Worm (Caenorhabditis elegans) whole organism, L1 larva: ENCODE results near the gene F42G10.1.

Source experiments
- C34B4.2 ChIP-seq: sonication (generic microtip); optimal IDR thresholded peaks from 2 replicates; lab custom pipeline; 2017; ENCODE audit warnings: mild to moderate bottlenecking, missing genetic modification characterization, missing compliant biosample characterization
- Y116A8C.19 ChIP-seq: sonication (generic microtip); optimal IDR thresholded peaks from 2 replicates; lab custom pipeline; 2016; ENCODE audit warnings: missing compliant biosample characterization, missing genetic modification characterization, borderline replicate concordance
- ama-1 ChIP-seq: fragments of 150-350 bp; optimal IDR thresholded peaks from 2 replicates; lab custom pipeline; 2014
- ceh-82 ChIP-seq, 3 experiments: fragments of 150-350 bp in 1 of 3; sonication (generic microtip) in 2 of 3; optimal IDR thresholded peaks; 2 replicates each; lab custom pipeline; 2014 to 2017; ENCODE audit warnings: missing biosample characterization in 3 of 3, missing genetic modification characterization in 3 of 3
- ceh-88 ChIP-seq: fragments of 200-800 bp; sonication (Bioruptor generic); IDR thresholded peaks from 2 replicates; pipeline ENCODE4 v1.3.6; 2022; ENCODE audit warnings: missing genetic modification characterization, missing compliant biosample characterization
- ceh-90 ChIP-seq: sonication (generic microtip); optimal IDR thresholded peaks from 2 replicates; lab custom pipeline; 2016; ENCODE audit warnings: missing genetic modification characterization, missing compliant biosample characterization
- dpl-1 ChIP-seq, 3 experiments: fragments of 150-350 bp in 2 of 3; sonication (generic microtip) in 1 of 3; optimal IDR thresholded peaks; 2 replicates each; lab custom pipeline; 2014 to 2017; ENCODE audit warnings: missing biosample characterization in 3 of 3, missing genetic modification characterization in 3 of 3, missing genetic modification reagents in 3 of 3
- efl-1 ChIP-seq, 4 experiments: fragments of 150-350 bp; optimal IDR thresholded peaks in 3 of 4; peaks in 1 of 4; 1 replicate in 1 of 4; 2 replicates in 3 of 4; lab custom pipeline; 2014; ENCODE audit warnings: missing biosample characterization in 2 of 4, missing genetic modification characterization in 2 of 4, missing genetic modification reagents in 2 of 4
- egl-13 ChIP-seq: sonication (generic microtip); optimal IDR thresholded peaks from 2 replicates; lab custom pipeline; 2016; ENCODE audit warnings: missing genotype, missing genetic modification reagents, missing genetic modification characterization, missing compliant biosample characterization
- egl-27 ChIP-seq, 2 experiments: fragments of 150-350 bp in 1 of 2; sonication (generic microtip); optimal IDR thresholded peaks; 3 replicates each; lab custom pipeline; 2017 to 2018; ENCODE audit warnings: missing biosample characterization in 2 of 2, missing genetic modification characterization in 2 of 2, missing genetic modification reagents in 2 of 2
- elt-2 ChIP-seq: sonication (generic microtip); optimal IDR thresholded peaks from 2 replicates; lab custom pipeline; 2016; ENCODE audit warnings: missing genetic modification characterization, mild to moderate bottlenecking, inconsistent platforms, missing compliant biosample characterization, missing genetic modification reagents
- elt-3 ChIP-seq, 6 experiments: fragments of 150-350 bp in 1 of 6; sonication (generic microtip); optimal IDR thresholded peaks; 2 replicates each; lab custom pipeline; 2017 to 2018; ENCODE audit warnings: missing biosample characterization in 6 of 6, missing genetic modification characterization in 6 of 6, inconsistent platforms in 1 of 6
- fos-1 ChIP-seq: fragments of 150-350 bp; optimal IDR thresholded peaks from 2 replicates; lab custom pipeline; 2014; ENCODE audit warnings: missing biosample characterization, missing genetic modification characterization
- hlh-4 ChIP-seq: sonication (generic microtip); optimal IDR thresholded peaks from 2 replicates; lab custom pipeline; 2016; ENCODE audit warnings: mild to moderate bottlenecking, missing genetic modification characterization, missing compliant biosample characterization
- hpl-2 ChIP-seq: fragments of 150-350 bp; optimal IDR thresholded peaks from 2 replicates; lab custom pipeline; 2014; ENCODE audit warnings: missing biosample characterization, missing genetic modification reagents, missing genetic modification characterization
- irx-1 ChIP-seq: sonication (generic microtip); optimal IDR thresholded peaks from 2 replicates; lab custom pipeline; 2016; ENCODE audit warnings: missing genetic modification characterization, missing compliant biosample characterization
- isw-1 ChIP-seq: fragments of 200-800 bp; sonication (Bioruptor generic); IDR thresholded peaks from 2 replicates; pipeline ENCODE4 v1.3.6; 2022; ENCODE audit warnings: missing genetic modification characterization, missing compliant biosample characterization
- lin-39 ChIP-seq: fragments of 150-350 bp; optimal IDR thresholded peaks from 2 replicates; lab custom pipeline; 2014; ENCODE audit warnings: missing biosample characterization, missing genetic modification reagents, missing genetic modification characterization
- lir-3 ChIP-seq: sonication (generic microtip); optimal IDR thresholded peaks from 2 replicates; lab custom pipeline; 2016; ENCODE audit warnings: mild to moderate bottlenecking, missing genetic modification characterization, moderate library complexity, missing compliant biosample characterization; ENCODE audit not compliant: poor library complexity
- lsy-2 ChIP-seq, 2 experiments: fragments of 150-350 bp; optimal IDR thresholded peaks; 2 replicates each; lab custom pipeline; 2014; ENCODE audit warnings: missing biosample characterization in 2 of 2, missing genetic modification characterization in 2 of 2
- mab-9 ChIP-seq: fragments of 200-800 bp; sonication (Bioruptor generic); IDR thresholded peaks from 2 replicates; pipeline ENCODE4 v1.3.6; 2022; ENCODE audit warnings: missing genetic modification reagents, missing genetic modification characterization, missing compliant biosample characterization
- mef-2 ChIP-seq: fragments of 150-350 bp; optimal IDR thresholded peaks from 2 replicates; lab custom pipeline; 2014; ENCODE audit warnings: missing biosample characterization, missing genetic modification characterization
- mep-1 ChIP-seq: fragments of 150-350 bp; optimal IDR thresholded peaks from 2 replicates; lab custom pipeline; 2014; ENCODE audit warnings: missing biosample characterization, missing genetic modification characterization
- nhr-19 ChIP-seq: fragments of 200-800 bp; sonication (Bioruptor generic); conservative IDR thresholded peaks from 2 replicates; pipeline ENCODE4 v1.3.6; 2022; ENCODE audit warnings: missing genetic modification characterization, missing compliant biosample characterization
- nhr-237 ChIP-seq: fragments of 150-350 bp; optimal IDR thresholded peaks from 2 replicates; lab custom pipeline; 2014; ENCODE audit warnings: missing biosample characterization, missing genetic modification characterization
- nhr-28 ChIP-seq: fragments of 150-350 bp; optimal IDR thresholded peaks from 2 replicates; lab custom pipeline; 2014; ENCODE audit warnings: missing biosample characterization, missing genetic modification characterization
- nhr-47 ChIP-seq: sonication (generic microtip); optimal IDR thresholded peaks from 2 replicates; lab custom pipeline; 2016; ENCODE audit warnings: mild to moderate bottlenecking, missing genetic modification characterization, moderate library complexity, missing compliant biosample characterization
- nhr-71 ChIP-seq: sonication (generic microtip); optimal IDR thresholded peaks from 2 replicates; lab custom pipeline; 2016; ENCODE audit warnings: mild to moderate bottlenecking, missing genetic modification characterization, moderate library complexity, missing compliant biosample characterization
- nhr-77 ChIP-seq: fragments of 150-350 bp; optimal IDR thresholded peaks from 2 replicates; lab custom pipeline; 2014; ENCODE audit warnings: missing biosample characterization, missing genetic modification characterization
- nhr-85 ChIP-seq: sonication (generic microtip); peaks from one replicate; lab custom pipeline; 2016; ENCODE audit warnings: missing genetic modification characterization, inconsistent platforms, missing compliant biosample characterization
- rnt-1 ChIP-seq: sonication (generic microtip); optimal IDR thresholded peaks from 2 replicates; lab custom pipeline; 2016; ENCODE audit warnings: mild to moderate bottlenecking, missing genetic modification characterization, moderate library complexity, missing compliant biosample characterization
- snu-23 ChIP-seq: sonication (generic microtip); optimal IDR thresholded peaks from 2 replicates; lab custom pipeline; 2016; ENCODE audit warnings: missing genetic modification characterization, missing compliant biosample characterization
- sptf-1 ChIP-seq: fragments of 150-350 bp; optimal IDR thresholded peaks from 2 replicates; lab custom pipeline; 2014; ENCODE audit warnings: missing biosample characterization, missing genetic modification characterization
- sup-37 ChIP-seq: fragments of 200-800 bp; sonication (Bioruptor generic); optimal IDR thresholded peaks from 2 replicates; lab custom pipeline; 2018; ENCODE audit warnings: mild to moderate bottlenecking, missing genetic modification characterization, missing compliant biosample characterization
- unc-30 ChIP-seq: sonication (generic microtip); optimal IDR thresholded peaks from 2 replicates; lab custom pipeline; 2017; ENCODE audit warnings: missing biosample characterization, missing genetic modification characterization
- unc-62 ChIP-seq: fragments of 150-350 bp; optimal IDR thresholded peaks from 2 replicates; lab custom pipeline; 2014; ENCODE audit warnings: missing biosample characterization, missing genetic modification reagents, missing genetic modification characterization
- unc-86 ChIP-seq: sonication (generic microtip); optimal IDR thresholded peaks from 2 replicates; lab custom pipeline; 2016; ENCODE audit warnings: missing genetic modification characterization, missing compliant biosample characterization
- xbp-1 ChIP-seq: sonication (generic microtip); optimal IDR thresholded peaks from 2 replicates; lab custom pipeline; 2016; ENCODE audit warnings: missing genetic modification characterization, missing compliant biosample characterization
- zag-1 ChIP-seq: fragments of 150-350 bp; optimal IDR thresholded peaks from 2 replicates; lab custom pipeline; 2014; ENCODE audit warnings: missing biosample characterization, missing genetic modification characterization
- ztf-11 ChIP-seq, 2 experiments: sonication (generic microtip); optimal IDR thresholded peaks; 2 replicates each; lab custom pipeline; 2016 to 2017; ENCODE audit warnings: missing genetic modification characterization in 2 of 2, missing biosample characterization in 1 of 2, missing compliant biosample characterization in 1 of 2

The F42G10.1 gene

DNA sequence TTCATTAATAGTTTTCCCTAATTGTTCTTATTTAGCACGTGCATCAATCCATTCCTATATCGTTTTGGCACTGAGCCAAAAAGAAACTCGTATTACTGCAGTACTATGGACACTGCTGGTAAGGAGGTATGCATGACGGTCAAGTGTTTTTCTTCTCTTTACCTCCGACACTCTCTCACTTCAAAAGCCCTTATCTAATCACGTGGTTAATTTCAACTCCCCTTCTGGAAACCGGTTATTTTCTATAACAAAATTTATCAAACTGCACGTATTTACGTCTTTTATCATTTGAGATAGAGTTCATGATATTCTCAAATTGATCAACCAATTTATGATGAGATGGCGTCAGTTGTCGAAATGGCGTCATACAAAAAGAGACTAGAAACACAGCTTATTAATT, 29.7 kb upstream of the F42G10.1 start (continued):
- TF ChIP-seq nhr-85 (tag; lab: Kevin White, UChicago): peak; percentile 91
- no peak for TF ChIP-seq xbp-1 (tag; lab: Kevin White, UChicago)
- TF ChIP-seq nhr-47: peak; percentile 33
- peak; percentile 32 for TF ChIP-seq lir-3 (tag; lab: Kevin White, UChicago)
- TF ChIP-seq C34B4.2 (tag; lab: Kevin White, UChicago): no peak
- TF ChIP-seq, all 84 proteins: peak for 18

DNA sequence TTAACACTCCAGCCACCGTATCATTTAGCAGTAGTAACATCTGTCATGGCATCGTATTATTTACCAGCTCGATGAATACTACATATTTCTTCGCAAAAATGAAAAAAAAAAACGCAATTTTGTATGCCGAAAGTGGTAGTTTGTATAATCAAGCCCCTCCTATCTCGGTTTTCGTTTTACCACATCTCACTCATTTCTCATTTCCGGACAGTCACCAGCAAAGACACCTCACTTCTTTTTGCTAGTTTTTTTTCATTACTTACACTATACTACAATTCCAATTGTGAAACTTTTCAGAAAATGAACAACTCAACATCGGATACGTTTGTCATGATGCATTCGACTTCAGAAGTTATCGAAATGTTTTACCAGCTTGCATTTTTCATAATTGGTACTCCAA, 27.2 kb upstream of the F42G10.1 start, which contains the start of gene gnrr-3:
TSS of gene gnrr-3 (plus strand) at position 301 of the 400 bp plus-strand sequence.
- no peak for TF ChIP-seq isw-1 (GFP tag; lab: Robert Waterston, UW)
- TF ChIP-seq fos-1 (tag; lab: Kevin White, UChicago): no peak
- no peak for TF ChIP-seq unc-62
- no peak for TF ChIP-seq nhr-237
- no peak for TF ChIP-seq ceh-90 (tag; lab: Kevin White, UChicago)

DNA sequence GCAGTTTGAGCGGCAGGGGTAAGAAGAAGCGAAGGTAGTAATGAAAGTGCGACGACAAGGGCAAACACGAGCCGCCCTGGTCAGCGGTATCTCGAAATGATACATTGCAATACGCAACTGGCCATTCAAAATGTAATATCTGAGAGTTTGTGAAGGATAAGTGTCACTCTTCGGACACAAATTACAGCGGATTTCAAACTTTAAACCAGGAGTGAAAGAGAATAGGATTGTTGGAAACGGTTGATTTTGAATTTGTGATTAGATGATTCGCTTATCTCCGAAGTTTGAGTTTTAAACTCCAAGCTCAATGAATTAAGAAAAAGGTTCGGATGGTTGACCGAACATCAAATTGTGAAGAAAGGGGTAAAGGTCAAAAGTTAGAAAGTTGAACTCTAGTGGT, 25.4 kb upstream of the F42G10.1 start, which contains the start of gene ZC374.2:
TSS of gene ZC374.2 (minus strand) at position 101 of the 400 bp plus-strand sequence.
- TF ChIP-seq rnt-1 (no peak), nhr-77 (tag; lab: Kevin White, UChicago) (no peak), unc-30 (tag; lab: Kevin White, UChicago) (no peak), hpl-2 (GFP tag; lab: Kevin White, UChicago) (no peak), ceh-88 (GFP tag; lab: Robert Waterston, UW) (no peak), ztf-11 (tag; optimal IDR thresholded peaks at IDR 0.05; lab: Kevin White, UChicago) (no peak), hlh-4 (tag; lab: Kevin White, UChicago) (no peak), elt-3 (tag; optimal IDR thresholded peaks at IDR 0.05; lab: Kevin White, UChicago) (no peak), dpl-1 (GFP tag; optimal IDR thresholded peaks at IDR 0.05; lab: Kevin White, UChicago) (no peak), lsy-2 (tag; optimal IDR thresholded peaks at IDR 0.05; lab: Kevin White, UChicago) (no peak)
- TF ChIP-seq, all 84 proteins: peak for 0

DNA sequence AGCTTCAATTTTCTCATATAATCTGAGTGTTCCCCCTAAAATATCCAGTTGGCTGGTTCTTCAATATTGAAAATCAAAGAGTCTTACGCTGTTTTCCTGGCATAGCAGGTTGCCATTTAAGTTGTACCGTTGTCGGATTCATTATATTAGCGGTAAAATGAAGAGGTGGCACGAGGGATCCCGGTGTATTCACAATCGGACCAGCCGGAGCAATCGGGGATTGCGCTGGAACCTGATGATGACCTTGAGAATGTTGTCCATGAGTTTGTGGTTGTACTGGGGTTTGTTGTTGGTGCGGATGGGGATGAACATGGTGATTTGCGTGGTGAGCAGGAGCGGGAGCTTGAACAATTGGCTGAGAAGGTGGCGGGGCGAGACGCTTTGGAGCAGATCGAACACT, 22.5 kb upstream of the F42G10.1 start:
- TF ChIP-seq lsy-2 (tag; optimal IDR thresholded peaks at IDR 0.05; lab: Kevin White, UChicago) (no peak), ztf-11 (tag; optimal IDR thresholded peaks at IDR 0.05; lab: Kevin White, UChicago) (no peak), mep-1 (tag; lab: Kevin White, UChicago) (no peak), elt-2 (tag; lab: Kevin White, UChicago) (no peak), sptf-1 (tag; lab: Kevin White, UChicago) (no peak), sup-37 (GFP tag; lab: Kevin White, UChicago) (no peak), egl-27 (tag; optimal IDR thresholded peaks at IDR 0.05; lab: Kevin White, UChicago) (no peak), unc-30 (tag; lab: Kevin White, UChicago) (no peak), zag-1 (tag; lab: Kevin White, UChicago) (no peak), ceh-82 (tag; optimal IDR thresholded peaks at IDR 0.05; lab: Kevin White, UChicago) (no peak), ceh-88 (GFP tag; lab: Robert Waterston, UW) (no peak), lin-39 (tag; lab: Kevin White, UChicago) (no peak), rnt-1 (no peak), nhr-71 (no peak), irx-1 (tag; lab: Kevin White, UChicago) (no peak), nhr-28 (no peak), ama-1 (lab: Kevin White, UChicago) (no peak)
- TF ChIP-seq, all 84 proteins: peak for 0

DNA sequence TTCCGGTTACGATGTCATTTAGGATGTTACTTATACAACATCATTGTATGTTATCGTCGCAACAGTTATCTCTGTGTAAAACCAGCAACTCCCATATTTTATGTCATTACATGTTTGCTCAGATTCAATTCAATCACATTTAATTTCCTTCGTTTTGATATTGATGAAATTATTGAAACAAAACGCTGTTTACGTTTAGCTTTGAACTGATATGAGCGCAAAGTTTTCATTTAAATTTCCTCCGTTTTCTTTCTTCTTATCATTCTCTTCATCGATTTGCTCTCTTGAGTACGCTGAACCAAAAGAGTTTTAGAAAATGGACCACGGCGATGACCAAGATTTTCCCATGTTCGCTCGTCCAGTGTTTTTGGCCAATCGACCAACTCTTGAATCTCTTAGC, 8.9 kb upstream of the F42G10.1 start, which contains the start of gene sek-6:
TSS of gene sek-6 (plus strand) at position 315 of the 400 bp plus-strand sequence.
- TF ChIP-seq snu-23 (GFP tag; lab: Kevin White, UChicago) (no peak), efl-1 (optimal IDR thresholded peaks at IDR 0.05; lab: Kevin White, UChicago) (no peak), efl-1 (GFP tag; optimal IDR thresholded peaks at IDR 0.05 in 1 of 2; lab: Kevin White, UChicago) (peak in 1 of 2 experiments; percentile 55), nhr-19 (GFP tag; lab: Robert Waterston, UW) (no peak), mep-1 (tag; lab: Kevin White, UChicago) (no peak), fos-1 (tag; lab: Kevin White, UChicago) (no peak), Y116A8C.19 (tag; lab: Kevin White, UChicago) (no peak), dpl-1 (GFP tag; optimal IDR thresholded peaks at IDR 0.05; lab: Kevin White, UChicago) (no peak), mab-9 (GFP tag; lab: Robert Waterston, UW) (no peak), unc-30 (tag; lab: Kevin White, UChicago) (no peak), egl-13 (tag; lab: Kevin White, UChicago) (no peak), unc-86 (tag; lab: Kevin White, UChicago) (no peak), nhr-28 (no peak), elt-2 (tag; lab: Kevin White, UChicago) (peak; percentile 31), mef-2 (tag; lab: Kevin White, UChicago) (no peak), ceh-82 (tag; optimal IDR thresholded peaks at IDR 0.05; lab: Kevin White, UChicago) (no peak), sptf-1 (tag; lab: Kevin White, UChicago) (no peak)
